Fruit fly (Drosophila melanogaster): ENCODE results near the gene ND-ASHI.

The ND-ASHI gene

dm6 chrX:6687267-6687666 lies 8.3 kb upstream of the ND-ASHI start, which contains the start of gene CG44303 (continued):
- TF ChIP-seq Ada2b (GFP tag; IDR thresholded peaks at IDR 0.05): no peak
- peak; percentile 60; the same call in 2 of the 3 replicates for TF ChIP-seq CG34224 (GFP tag; IDR thresholded peaks at IDR 0.05; ENCODE audit: partially characterized antibody)
- 0 out of 2 replicates have a peak, but pooled peaks have one; percentile 22 for TF ChIP-seq sna (GFP tag; IDR thresholded peaks at IDR 0.05; ENCODE audit: partially characterized antibody)
- TF ChIP-seq CG14860 (GFP tag; IDR thresholded peaks at IDR 0.05; ENCODE audit: partially characterized antibody): peak; percentile 69
- peak; percentile 82 for TF ChIP-seq CG6791 (GFP tag; IDR thresholded peaks at IDR 0.05; ENCODE audit: partially characterized antibody)
- TF ChIP-seq CG15696 (tag; optimal IDR thresholded peaks at IDR 0.05): no peak
- peak; percentile 34; the same call in 1 of the 3 replicates for TF ChIP-seq Doc3 (GFP tag; IDR thresholded peaks at IDR 0.05; ENCODE audit: partially characterized antibody)
- TF ChIP-seq Dp (GFP tag; optimal IDR thresholded peaks at IDR 0.05): peak; percentile 71
- peak; percentile 65 for TF ChIP-seq Bgb (GFP tag; IDR thresholded peaks at IDR 0.05; ENCODE audit: partially characterized antibody)
- TF ChIP-seq nerfin-2 (GFP tag; IDR thresholded peaks at IDR 0.05; ENCODE audit: partially characterized antibody): peak; percentile 78
- TF ChIP-seq CG16813 (GFP tag; IDR thresholded peaks at IDR 0.05; ENCODE audit: partially characterized antibody): peak; percentile 52; the same call in 2 of the 3 replicates
- peak; percentile 67; the same call in 2 of the 3 replicates for TF ChIP-seq zen2 (GFP tag; IDR thresholded peaks at IDR 0.05; ENCODE audit: partially characterized antibody)
- TF ChIP-seq Scr (GFP tag; IDR thresholded peaks at IDR 0.05; ENCODE audit: partially characterized antibody): peak; percentile 43; the same call in 1 of the 2 replicates
- TF ChIP-seq Opbp (GFP tag; IDR thresholded peaks at IDR 0.05; ENCODE audit: partially characterized antibody): peak; percentile 69; the same call in 2 of the 3 replicates
- TF ChIP-seq Dll (GFP tag; IDR thresholded peaks at IDR 0.05; ENCODE audit: partially characterized antibody): 0 out of 4 replicates have a peak, but pooled peaks have one; percentile 36
- TF ChIP-seq Usf (GFP tag; optimal IDR thresholded peaks at IDR 0.05): no peak
- peak; percentile 28 for TF ChIP-seq pzg (GFP tag; optimal IDR thresholded peaks at IDR 0.05)
- no peak for TF ChIP-seq fd3F (GFP tag; optimal IDR thresholded peaks at IDR 0.05)
- peak; percentile 66 for TF ChIP-seq tna (GFP tag; IDR thresholded peaks at IDR 0.05; ENCODE audit: partially characterized antibody)
- TF ChIP-seq CG7928 (GFP tag; optimal IDR thresholded peaks at IDR 0.05): peak; percentile 83
- peak; percentile 80 for TF ChIP-seq HLH4C (GFP tag; IDR thresholded peaks at IDR 0.05; ENCODE audit: partially characterized antibody)
- TF ChIP-seq HLHmδ (GFP tag; optimal IDR thresholded peaks at IDR 0.05): no peak
- TF ChIP-seq Dref (GFP tag; IDR thresholded peaks at IDR 0.05): peak; percentile 77
- TF ChIP-seq chinmo (GFP tag; IDR thresholded peaks at IDR 0.05; ENCODE audit: partially characterized antibody): 0 out of 4 replicates have a peak, but pooled peaks have one; percentile 11
- peak; percentile 30 for TF ChIP-seq BEAF-32 (GFP tag; optimal IDR thresholded peaks at IDR 0.05)
- no peak for TF ChIP-seq otp (GFP tag; IDR thresholded peaks at IDR 0.05)
- 0 out of 2 replicates have a peak, but pooled peaks have one; percentile 23 for TF ChIP-seq unc-4 (GFP tag; IDR thresholded peaks at IDR 0.05; ENCODE audit: partially characterized antibody)
- TF ChIP-seq MBD-R2 (GFP tag; IDR thresholded peaks at IDR 0.05): peak; percentile 35; the same call in 1 of the 2 replicates
- TF ChIP-seq Max (GFP tag; optimal IDR thresholded peaks at IDR 0.05): no peak
- peak; percentile 61 for TF ChIP-seq CG2116 (GFP tag; optimal IDR thresholded peaks at IDR 0.05)
- TF ChIP-seq CG30020 (tag; optimal IDR thresholded peaks at IDR 0.05): no peak
- TF ChIP-seq NfI (GFP tag; optimal IDR thresholded peaks at IDR 0.05): no peak
- no peak for TF ChIP-seq kni (GFP tag; optimal IDR thresholded peaks at IDR 0.05)
- no peak for TF ChIP-seq Hmr (GFP tag; optimal IDR thresholded peaks at IDR 0.05)
- TF ChIP-seq E2f2 (GFP tag; IDR thresholded peaks at IDR 0.05): peak; percentile 79
- TF ChIP-seq Myb (GFP tag; optimal IDR thresholded peaks at IDR 0.05): peak; percentile 21
- TF ChIP-seq vnd (GFP tag; IDR thresholded peaks at IDR 0.05; ENCODE audit: partially characterized antibody): peak; percentile 62
- no peak for TF ChIP-seq tgo (GFP tag; IDR thresholded peaks at IDR 0.05)
- no peak for TF ChIP-seq pnt (GFP tag; optimal IDR thresholded peaks at IDR 0.05)

Data from whole organism, embryonic.